Fruit fly (Drosophila melanogaster) whole organism: Measurements from ENCODE around the gene CG6999.

ENCODE experiments used
- CG8478 ChIP-seq: fragments of >200 bp; optimal IDR thresholded peaks from 2 replicates; lab custom pipeline; 2018; ENCODE audit warnings: inconsistent platforms
- Dll ChIP-seq: fragments of >200 bp; optimal IDR thresholded peaks from 2 replicates; lab custom pipeline; 2017
- EcR ChIP-seq, 2 experiments: fragments of >200 bp; optimal IDR thresholded peaks; 2 replicates each; lab custom pipeline; 2017; ENCODE audit warnings: missing biosample characterization in 2 of 2, missing genetic modification characterization in 2 of 2, missing genetic modification reagents in 2 of 2
- pan ChIP-seq: fragments of >200 bp; optimal IDR thresholded peaks from 2 replicates; lab custom pipeline; 2017
- psq ChIP-seq: fragments of >200 bp; optimal IDR thresholded peaks from 2 replicates; lab custom pipeline; 2017
- usp ChIP-seq: fragments of >200 bp; optimal IDR thresholded peaks from 2 replicates; lab custom pipeline; 2017; ENCODE audit warnings: missing biosample characterization, missing genetic modification characterization, mixed read lengths

- TF ChIP-seq Dll (lab: Kevin White, UChicago) (no peak), psq (no peak), CG8478 (lab: Kevin White, UChicago) (no peak), usp (GFP tag; lab: Kevin White, UChicago) (no peak), EcR (GFP tag; optimal IDR thresholded peaks at IDR 0.05; lab: Kevin White, UChicago) (no peak), pan (lab: Kevin White, UChicago) (no peak)
These were observed 46.2 kb upstream of the CG6999 start for dm6 chrX:9041789-9042456.
